Worm (Caenorhabditis elegans) whole organism, L4 larva: ENCODE results near the gene str-249.

Experiments
- F37D6.2 ChIP-seq: sonication (generic microtip); optimal IDR thresholded peaks from 2 replicates; lab custom pipeline; 2016; ENCODE audit warnings: mild to moderate bottlenecking, missing genetic modification characterization, missing compliant biosample characterization
- T20F7.1 ChIP-seq: fragments of 200-800 bp; sonication (Bioruptor generic); optimal IDR thresholded peaks from 2 replicates; lab custom pipeline; 2018; ENCODE audit warnings: mild to moderate bottlenecking, missing genetic modification characterization, missing compliant biosample characterization
- T26A8.4 ChIP-seq: fragments of 200-800 bp; sonication (Bioruptor generic); IDR thresholded peaks from 2 replicates; pipeline ENCODE4 v1.3.6; 2022; ENCODE audit warnings: missing genetic modification characterization, missing compliant biosample characterization
- Y105C5A.15 ChIP-seq: fragments of 200-800 bp; sonication (Bioruptor generic); IDR thresholded peaks from 2 replicates; pipeline ENCODE4 v1.3.6; 2022; ENCODE audit warnings: missing genetic modification characterization, missing compliant biosample characterization
- Y48G9A.11 ChIP-seq: fragments of 200-800 bp; sonication (Bioruptor generic); IDR thresholded peaks from 2 replicates; pipeline ENCODE4 v1.3.6; 2022; ENCODE audit warnings: missing genetic modification reagents, missing genetic modification characterization, missing compliant biosample characterization
- Y75B8A.6 ChIP-seq: fragments of 200-800 bp; sonication (Bioruptor generic); IDR thresholded peaks from 2 replicates; pipeline ENCODE4 v1.3.6; 2022; ENCODE audit warnings: missing genetic modification reagents, missing genetic modification characterization, missing compliant biosample characterization
- aha-1 ChIP-seq: fragments of 150-350 bp; peaks from one replicate; lab custom pipeline; 2014; ENCODE audit warnings: missing biosample characterization, missing genetic modification characterization
- ceh-82 ChIP-seq: sonication (generic microtip); optimal IDR thresholded peaks from 2 replicates; lab custom pipeline; 2017; ENCODE audit warnings: missing biosample characterization, missing genetic modification characterization
- ces-1 ChIP-seq: fragments of 150-350 bp; sonication (generic microtip); optimal IDR thresholded peaks from 4 replicates; lab custom pipeline; 2014; ENCODE audit warnings: missing biosample characterization, missing genetic modification reagents, missing genetic modification characterization
- cey-2 ChIP-seq: sonication (generic microtip); optimal IDR thresholded peaks from 3 replicates; lab custom pipeline; 2017; ENCODE audit warnings: missing genetic modification characterization, mild to moderate bottlenecking, missing compliant biosample characterization, antibody characterized with exemption, borderline replicate concordance; ENCODE audit not compliant: insufficient read depth
- dmd-8 ChIP-seq: fragments of 200-800 bp; sonication (Bioruptor generic); IDR thresholded peaks from 2 replicates; pipeline ENCODE4 v1.3.6; 2022; ENCODE audit warnings: missing genetic modification characterization, missing compliant biosample characterization
- dpl-1 ChIP-seq: fragments of 150-350 bp; optimal IDR thresholded peaks from 2 replicates; lab custom pipeline; 2014; ENCODE audit warnings: missing biosample characterization, missing genetic modification reagents, missing genetic modification characterization
- duxl-1 ChIP-seq: sonication (generic microtip); optimal IDR thresholded peaks from 2 replicates; lab custom pipeline; 2016; ENCODE audit warnings: mild to moderate bottlenecking, missing genetic modification characterization, moderate library complexity, missing compliant biosample characterization; ENCODE audit not compliant: poor library complexity
- fos-1 ChIP-seq: fragments of 150-350 bp; optimal IDR thresholded peaks from 2 replicates; lab custom pipeline; 2014; ENCODE audit warnings: missing biosample characterization, missing genetic modification characterization
- gei-8 ChIP-seq: fragments of 200-800 bp; sonication (Bioruptor generic); optimal IDR thresholded peaks from 2 replicates; lab custom pipeline; 2018; ENCODE audit warnings: mild to moderate bottlenecking, missing genetic modification characterization, missing compliant biosample characterization
- hif-1 ChIP-seq, 2 experiments: sonication (generic microtip); optimal IDR thresholded peaks; 2 replicates each; lab custom pipeline; 2016 to 2017; ENCODE audit warnings: missing compliant biosample characterization in 2 of 2, missing genetic modification characterization in 2 of 2, missing genetic modification reagents in 2 of 2, missing genotype in 2 of 2, mild to moderate bottlenecking in 1 of 2
- hlh-11 ChIP-seq: fragments of 200-800 bp; sonication (Bioruptor generic); optimal IDR thresholded peaks from 2 replicates; lab custom pipeline; 2018; ENCODE audit warnings: mild to moderate bottlenecking, missing genetic modification characterization, missing compliant biosample characterization
- hlh-30 ChIP-seq: sonication (generic microtip); optimal IDR thresholded peaks from 2 replicates; lab custom pipeline; 2017; ENCODE audit warnings: antibody characterized with exemption, mild to moderate bottlenecking, missing genetic modification characterization, missing compliant biosample characterization; ENCODE audit not compliant: insufficient read depth
- lim-7 ChIP-seq: fragments of 200-800 bp; sonication (Bioruptor generic); IDR thresholded peaks from 2 replicates; pipeline ENCODE4 v1.3.6; 2022; ENCODE audit warnings: missing genetic modification characterization, missing compliant biosample characterization
- lin-13 ChIP-seq: fragments of 150-350 bp; optimal IDR thresholded peaks from 2 replicates; lab custom pipeline; 2014; ENCODE audit warnings: missing biosample characterization, missing genetic modification reagents, missing genetic modification characterization
- lin-15B ChIP-seq: fragments of 150-350 bp; sonication (generic microtip); optimal IDR thresholded peaks from 3 replicates; lab custom pipeline; 2014; ENCODE audit warnings: missing biosample characterization, missing genetic modification characterization
- lin-29 ChIP-seq: fragments of 200-800 bp; sonication (Bioruptor generic); IDR thresholded peaks from 2 replicates; pipeline ENCODE4 v1.3.6; 2022; ENCODE audit warnings: missing genetic modification reagents, missing genetic modification characterization, missing compliant biosample characterization
- lin-38 ChIP-seq: fragments of 200-800 bp; sonication (Bioruptor generic); IDR thresholded peaks from 2 replicates; pipeline ENCODE4 v1.3.6; 2022; ENCODE audit warnings: missing genetic modification reagents, missing genetic modification characterization, missing compliant biosample characterization
- lir-3 ChIP-seq: sonication (generic microtip); optimal IDR thresholded peaks from 2 replicates; lab custom pipeline; 2016; ENCODE audit warnings: mild to moderate bottlenecking, missing genetic modification characterization, missing compliant biosample characterization
- madf-5 ChIP-seq, 2 experiments: fragments of 200-800 bp; sonication (Bioruptor generic); IDR thresholded peaks; 2 replicates each; pipeline ENCODE4 v1.3.6; 2022; ENCODE audit warnings: missing compliant biosample characterization in 2 of 2, missing genetic modification characterization in 2 of 2
- mdt-29 ChIP-seq: fragments of 200-800 bp; sonication (Bioruptor generic); IDR thresholded peaks from 2 replicates; pipeline ENCODE4 v1.3.6; 2022; ENCODE audit warnings: missing genetic modification reagents, missing genetic modification characterization, missing compliant biosample characterization
- mes-2 ChIP-seq: sonication (generic microtip); optimal IDR thresholded peaks from 2 replicates; lab custom pipeline; 2016; ENCODE audit warnings: missing genotype, mild to moderate bottlenecking, missing genetic modification characterization, missing compliant biosample characterization; ENCODE audit not compliant: poor library complexity, severe bottlenecking
- nhr-11 ChIP-seq: fragments of 150-350 bp; optimal IDR thresholded peaks from 2 replicates; lab custom pipeline; 2014; ENCODE audit warnings: missing biosample characterization, missing genetic modification characterization
- nhr-111 ChIP-seq: fragments of 200-800 bp; sonication (Bioruptor generic); optimal IDR thresholded peaks from 2 replicates; lab custom pipeline; 2018; ENCODE audit warnings: mild to moderate bottlenecking, missing genetic modification characterization, missing compliant biosample characterization
- nhr-28 ChIP-seq: fragments of 150-350 bp; optimal IDR thresholded peaks from 2 replicates; lab custom pipeline; 2014; ENCODE audit warnings: missing biosample characterization, missing genetic modification characterization
- nhr-6 ChIP-seq: fragments of 150-350 bp; optimal IDR thresholded peaks from 2 replicates; lab custom pipeline; 2014; ENCODE audit warnings: missing biosample characterization, missing genetic modification characterization
- saeg-2 ChIP-seq: fragments of 200-800 bp; sonication (Bioruptor generic); IDR thresholded peaks from 2 replicates; pipeline ENCODE4 v1.3.6; 2022; ENCODE audit warnings: missing genetic modification reagents, missing genetic modification characterization, missing compliant biosample characterization
- sdz-12 ChIP-seq: fragments of 200-800 bp; sonication (Bioruptor generic); optimal IDR thresholded peaks from 2 replicates; lab custom pipeline; 2018; ENCODE audit warnings: mild to moderate bottlenecking, missing genetic modification characterization, missing compliant biosample characterization
- set-16 ChIP-seq: fragments of 200-800 bp; sonication (Bioruptor generic); IDR thresholded peaks from 2 replicates; pipeline ENCODE4 v1.3.6; 2022; ENCODE audit warnings: missing genetic modification reagents, missing genetic modification characterization, missing compliant biosample characterization
- skn-1 ChIP-seq: fragments of 150-350 bp; optimal IDR thresholded peaks from 2 replicates; lab custom pipeline; 2014; ENCODE audit warnings: missing biosample characterization, missing genetic modification characterization
- snpc-4 ChIP-seq: fragments of 150-350 bp; optimal IDR thresholded peaks from 2 replicates; lab custom pipeline; 2014; ENCODE audit warnings: missing biosample characterization, missing genetic modification characterization
- spr-1 ChIP-seq: sonication (generic microtip); optimal IDR thresholded peaks from 2 replicates; lab custom pipeline; 2016; ENCODE audit warnings: mild to moderate bottlenecking, missing genetic modification characterization, missing compliant biosample characterization
- spr-3 ChIP-seq: fragments of 200-800 bp; sonication (Bioruptor generic); optimal IDR thresholded peaks from 2 replicates; lab custom pipeline; 2018; ENCODE audit warnings: mild to moderate bottlenecking, missing genetic modification characterization, missing compliant biosample characterization
- tag-97 ChIP-seq: fragments of 200-800 bp; sonication (Bioruptor generic); IDR thresholded peaks from 2 replicates; pipeline ENCODE4 v1.3.6; 2022; ENCODE audit warnings: missing genetic modification characterization, missing compliant biosample characterization
- zfp-2 ChIP-seq: sonication (generic microtip); optimal IDR thresholded peaks from 2 replicates; lab custom pipeline; 2016; ENCODE audit warnings: mild to moderate bottlenecking, missing genetic modification characterization, missing compliant biosample characterization
- zip-11 ChIP-seq: fragments of 200-800 bp; sonication (Bioruptor generic); IDR thresholded peaks from 2 replicates; pipeline ENCODE4 v1.3.6; 2022; ENCODE audit warnings: missing genetic modification characterization, missing compliant biosample characterization
- zip-2 ChIP-seq: fragments of 150-350 bp; optimal IDR thresholded peaks from 2 replicates; lab custom pipeline; 2014; ENCODE audit warnings: missing biosample characterization, missing genetic modification characterization

str-249 gene

ce11 chrIV:7165723-7166122, 20.9 kb downstream of the str-249 start, which contains the start of gene rpc-1:
Gene rpc-1 (minus strand): TSS chrIV:7165748.
- TF ChIP-seq lin-13 (GFP tag; lab: Kevin White, UChicago) (no peak), mes-2 (tag; lab: Kevin White, UChicago) (no peak), fos-1 (tag; lab: Kevin White, UChicago) (no peak), nhr-111 (GFP tag; lab: Kevin White, UChicago) (no peak), dmd-8 (GFP tag; lab: Robert Waterston, UW) (no peak), zip-2 (tag; lab: Kevin White, UChicago) (peak; percentile 86), dpl-1 (GFP tag; lab: Kevin White, UChicago) (peak; percentile 69), hlh-30 (tag; lab: Kevin White, UChicago) (peak; percentile 29), ces-1 (GFP tag; lab: Kevin White, UChicago) (no peak), T20F7.1 (GFP tag; lab: Kevin White, UChicago) (peak; percentile 95), nhr-28 (tag; lab: Kevin White, UChicago) (no peak), zfp-2 (tag; lab: Kevin White, UChicago) (no peak), mdt-29 (GFP tag; lab: Robert Waterston, UW) (no peak), set-16 (GFP tag; lab: Robert Waterston, UW) (no peak), T26A8.4 (GFP tag; lab: Robert Waterston, UW) (no peak), lir-3 (no peak), lim-7 (no peak), duxl-1 (tag; lab: Kevin White, UChicago) (no peak)
- TF ChIP-seq, all 104 proteins: peak for 4

- TF ChIP-seq dpl-1 (GFP tag; lab: Kevin White, UChicago), result no peak
- TF ChIP-seq lin-13 (GFP tag; lab: Kevin White, UChicago), result no peak
- TF ChIP-seq sdz-12 (GFP tag; lab: Kevin White, UChicago), result no peak
- no peak for TF ChIP-seq Y105C5A.15 (GFP tag; lab: Robert Waterston, UW)
- no peak for TF ChIP-seq gei-8 (GFP tag; lab: Kevin White, UChicago)
- TF ChIP-seq Y48G9A.11 (GFP tag; lab: Robert Waterston, UW), result no peak
These were observed 27.1 kb downstream of the str-249 start for ce11 chrIV:7159586-7159985.

- TF ChIP-seq snpc-4, result no peak
- TF ChIP-seq spr-3 (GFP tag; lab: Kevin White, UChicago), result no peak
- peak; percentile 94 for TF ChIP-seq aha-1
- no peak for TF ChIP-seq Y75B8A.6 (GFP tag; lab: Robert Waterston, UW)
These were observed 28.5 kb downstream of the str-249 start for ce11 chrIV:7158161-7158560.

- TF ChIP-seq zip-11 (GFP tag; lab: Robert Waterston, UW) (no peak), aha-1 (peak; percentile 67), nhr-11 (no peak)
These were observed 30.3 kb downstream of the str-249 start, which contains the start of gene maph-9 for ce11 chrIV:7156356-7156755. Gene maph-9 (plus strand): TSS chrIV:7156628.

ce11 chrIV:7154356-7154755, 32.3 kb downstream of the str-249 start, which contains the start of gene C34D4.2:
Gene C34D4.2 (plus strand): TSS chrIV:7154656.
- TF ChIP-seq tag-97 (GFP tag; lab: Robert Waterston, UW) (no peak), madf-5 (GFP tag; IDR thresholded peaks at IDR 0.05; lab: Robert Waterston, UW) (no peak), set-16 (GFP tag; lab: Robert Waterston, UW) (no peak), nhr-6 (tag; lab: Kevin White, UChicago) (no peak), F37D6.2 (no peak), lin-38 (GFP tag; lab: Robert Waterston, UW) (no peak), ceh-82 (tag; lab: Kevin White, UChicago) (no peak), fos-1 (tag; lab: Kevin White, UChicago) (no peak), spr-1 (tag; lab: Kevin White, UChicago) (no peak), hlh-11 (tag; lab: Kevin White, UChicago) (no peak), snpc-4 (no peak), skn-1 (no peak), saeg-2 (GFP tag; lab: Robert Waterston, UW) (no peak), lin-15B (tag; lab: Kevin White, UChicago) (no peak), nhr-28 (tag; lab: Kevin White, UChicago) (no peak), lin-29 (GFP tag; lab: Robert Waterston, UW) (no peak), hif-1 (tag; optimal IDR thresholded peaks at IDR 0.05; lab: Kevin White, UChicago) (no peak), cey-2 (no peak)
